Worm (Caenorhabditis elegans): Measurements from ENCODE around the gene mdh-2.

DNA sequence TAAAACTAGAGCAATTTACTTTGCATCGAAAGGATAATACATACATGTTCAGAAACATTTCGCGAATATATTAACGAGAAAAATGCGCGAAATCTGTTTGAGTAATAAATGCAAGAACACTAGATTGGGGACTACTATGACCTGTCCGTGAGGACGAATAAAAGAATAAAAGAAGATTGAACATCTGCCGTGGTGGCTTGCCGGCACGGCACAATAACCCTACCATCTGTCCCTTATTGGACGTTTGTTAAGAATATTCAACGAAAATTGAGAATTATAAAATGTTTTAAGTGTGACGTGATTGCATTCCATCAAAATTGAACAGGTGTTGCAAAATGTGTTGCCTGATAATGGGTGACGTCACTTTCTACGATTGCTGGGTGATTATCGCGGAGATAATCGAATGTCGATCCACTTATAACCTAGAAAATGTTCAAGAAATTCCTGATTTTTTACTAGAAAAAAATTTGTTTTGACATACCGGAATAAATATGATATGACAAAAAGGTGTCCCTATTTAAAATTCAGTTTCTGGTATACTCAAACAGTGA lies 2.4 kb downstream of the mdh-2 start:
- TF ChIP-seq aha-1 (tag) (no peak), arid-1 (GFP tag; conservative IDR thresholded peaks at IDR 0.05) (no peak), unc-130 (GFP tag; optimal IDR thresholded peaks at IDR 0.05) (no peak), nhr-76 (tag; optimal IDR thresholded peaks at IDR 0.05) (no peak), T26A8.4 (GFP tag; IDR thresholded peaks at IDR 0.05) (no peak), F49E8.2 (tag; optimal IDR thresholded peaks at IDR 0.05; ENCODE audit: borderline replicate concordance) (no peak), nhr-237 (tag; optimal IDR thresholded peaks at IDR 0.05) (no peak), unc-62 (GFP tag; optimal IDR thresholded peaks at IDR 0.05 in 1 of 2) (no peak), unc-62 (tag; optimal IDR thresholded peaks at IDR 0.05) (no peak), snpc-4 (tag; optimal IDR thresholded peaks at IDR 0.05) (no peak), nhr-28 (tag; optimal IDR thresholded peaks at IDR 0.05) (no peak), dpl-1 (GFP tag; optimal IDR thresholded peaks at IDR 0.05) (no peak)

All from whole organism, L4 larva.